Fruit fly (Drosophila melanogaster) whole organism, embryonic: ENCODE results near the gene Pex14.
A peak's percentile ranks its signal among the peaks of the same experiment; 100 is the strongest.

Experiments used
- C15 ChIP-seq: fragments of 200-800 bp; sonication (Bioruptor generic); IDR thresholded peaks from 3 replicates; pipeline ENCODE4 v1.3.6; 2022; ENCODE audit warnings: missing biosample characterization, missing genetic modification characterization
- CG10274 ChIP-seq: fragments of 200-800 bp; sonication (Bioruptor generic); optimal IDR thresholded peaks from 3 replicates; lab custom pipeline; 2017; ENCODE audit warnings: missing biosample characterization, mild to moderate bottlenecking, missing genetic modification characterization
- CG10366 ChIP-seq: fragments of 200-800 bp; sonication (Bioruptor generic); IDR thresholded peaks from 2 replicates; pipeline ENCODE4 v1.3.6; 2022; ENCODE audit warnings: missing biosample characterization, missing genetic modification characterization
- CG10959 ChIP-seq: fragments of 200-800 bp; sonication (Bioruptor generic); IDR thresholded peaks from 2 replicates; pipeline ENCODE4 v1.3.6; 2022; ENCODE audit warnings: missing biosample characterization, missing genetic modification characterization
- CG11398 ChIP-seq: fragments of 200-800 bp; sonication (Bioruptor generic); optimal IDR thresholded peaks from 2 replicates; lab custom pipeline; 2016; ENCODE audit warnings: missing biosample characterization, missing genetic modification characterization
- CG11560 ChIP-seq: fragments of 200-800 bp; sonication (Bioruptor generic); IDR thresholded peaks from 3 replicates; pipeline ENCODE4 v1.3.6; 2022; ENCODE audit warnings: missing biosample characterization, missing genetic modification characterization
- CG12104 ChIP-seq: fragments of 200-800 bp; sonication (Bioruptor generic); optimal IDR thresholded peaks from 3 replicates; lab custom pipeline; 2016; ENCODE audit warnings: missing biosample characterization, missing genetic modification characterization
- CG12236 ChIP-seq: fragments of 200-800 bp; sonication (Bioruptor generic); optimal IDR thresholded peaks from 2 replicates; lab custom pipeline; 2016; ENCODE audit warnings: missing biosample characterization, missing genetic modification characterization
- CG13123 ChIP-seq: fragments of 200-800 bp; sonication (Bioruptor generic); optimal IDR thresholded peaks from 2 replicates; lab custom pipeline; 2016; ENCODE audit warnings: missing biosample characterization, missing genetic modification characterization
- CG14667 ChIP-seq: fragments of 200-800 bp; sonication (Bioruptor generic); IDR thresholded peaks from 2 replicates; pipeline ENCODE4 v1.3.6; 2022; ENCODE audit warnings: missing biosample characterization, missing genetic modification characterization
- CG1647 ChIP-seq: fragments of 200-800 bp; sonication (Bioruptor generic); optimal IDR thresholded peaks from 3 replicates; lab custom pipeline; 2016; ENCODE audit warnings: missing biosample characterization, missing genetic modification characterization
- CG17186 ChIP-seq: fragments of 200-800 bp; sonication (Bioruptor generic); optimal IDR thresholded peaks from 3 replicates; lab custom pipeline; 2017; ENCODE audit warnings: missing biosample characterization, missing genetic modification reagents, missing genetic modification characterization
- CG17385 ChIP-seq: fragments of 200-800 bp; sonication (Bioruptor generic); optimal IDR thresholded peaks from 3 replicates; lab custom pipeline; 2018; ENCODE audit warnings: missing biosample characterization, mild to moderate bottlenecking, missing genetic modification characterization
- CG17829 ChIP-seq: fragments of 200-800 bp; optimal IDR thresholded peaks from 2 replicates; lab custom pipeline; 2019; ENCODE audit warnings: missing biosample characterization, mild to moderate bottlenecking, missing genetic modification characterization, moderate library complexity
- CG30431 ChIP-seq: fragments of 200-800 bp; sonication (Bioruptor generic); optimal IDR thresholded peaks from 2 replicates; lab custom pipeline; 2017; ENCODE audit warnings: missing biosample characterization, missing genetic modification characterization
- CG43689 ChIP-seq: fragments of 200-800 bp; sonication (Bioruptor generic); IDR thresholded peaks from 2 replicates; pipeline ENCODE4 v1.3.6; 2022; ENCODE audit warnings: missing biosample characterization, missing genetic modification characterization
- CG4707 ChIP-seq: fragments of 200-800 bp; sonication (Bioruptor generic); optimal IDR thresholded peaks from 2 replicates; lab custom pipeline; 2018; ENCODE audit warnings: missing biosample characterization, mild to moderate bottlenecking, missing genetic modification characterization, moderate library complexity
- CG6654 ChIP-seq: fragments of 200-800 bp; sonication (Bioruptor generic); optimal IDR thresholded peaks from 2 replicates; lab custom pipeline; 2017; ENCODE audit warnings: missing biosample characterization, mild to moderate bottlenecking, missing genetic modification characterization
- CG8281 ChIP-seq: fragments of 200-800 bp; sonication (Bioruptor generic); optimal IDR thresholded peaks from 2 replicates; lab custom pipeline; 2018; ENCODE audit warnings: missing biosample characterization, mild to moderate bottlenecking, missing genetic modification characterization, moderate library complexity
- CG8478 ChIP-seq: fragments of >200 bp; optimal IDR thresholded peaks from 2 replicates; lab custom pipeline; 2018
- CTCF ChIP-seq: fragments of 200-800 bp; sonication (Bioruptor generic); optimal IDR thresholded peaks from 2 replicates; lab custom pipeline; 2017; ENCODE audit warnings: missing biosample characterization, mild to moderate bottlenecking, missing genetic modification characterization, moderate library complexity
- D19B ChIP-seq: fragments of 200-800 bp; sonication (Bioruptor generic); optimal IDR thresholded peaks from 2 replicates; lab custom pipeline; 2017; ENCODE audit warnings: missing biosample characterization, mild to moderate bottlenecking, missing genetic modification characterization
- Dfd ChIP-seq, 2 experiments: fragments of >200 bp; optimal IDR thresholded peaks; 2 replicates each; lab custom pipeline; 2017; ENCODE audit warnings: missing biosample characterization in 2 of 2, missing genetic modification characterization in 2 of 2
- ERR ChIP-seq: fragments of 200-800 bp; sonication (Bioruptor generic); optimal IDR thresholded peaks from 2 replicates; lab custom pipeline; 2016; ENCODE audit warnings: missing biosample characterization, missing genetic modification characterization
- Elba2 ChIP-seq: fragments of 200-800 bp; sonication (Bioruptor generic); optimal IDR thresholded peaks from 3 replicates; lab custom pipeline; 2016; ENCODE audit warnings: missing biosample characterization, missing genetic modification characterization
- Gsc ChIP-seq: fragments of 200-800 bp; sonication (Bioruptor generic); IDR thresholded peaks from 2 replicates; pipeline ENCODE4 v1.3.6; 2022; ENCODE audit warnings: missing biosample characterization, missing genetic modification characterization
- Gug ChIP-seq: fragments of 200-800 bp; sonication (Bioruptor generic); IDR thresholded peaks from 4 replicates; pipeline ENCODE4 v1.3.6; 2022; ENCODE audit warnings: missing biosample characterization, missing genetic modification characterization
- HLHmδ ChIP-seq: fragments of 200-800 bp; sonication (Bioruptor generic); optimal IDR thresholded peaks from 2 replicates; lab custom pipeline; 2018; ENCODE audit warnings: missing biosample characterization, mild to moderate bottlenecking, missing genetic modification characterization, moderate library complexity
- Nf-YC ChIP-seq: fragments of 200-800 bp; optimal IDR thresholded peaks from 3 replicates; lab custom pipeline; 2019; ENCODE audit warnings: missing biosample characterization, mild to moderate bottlenecking, missing genetic modification characterization, moderate library complexity
- Sry-δ ChIP-seq: fragments of 200-800 bp; sonication (Bioruptor generic); optimal IDR thresholded peaks from 2 replicates; lab custom pipeline; 2016; ENCODE audit warnings: missing biosample characterization, missing genetic modification characterization
- ara ChIP-seq: fragments of 200-800 bp; sonication (Bioruptor generic); IDR thresholded peaks from 2 replicates; pipeline ENCODE4 v1.3.6; 2022; ENCODE audit warnings: missing biosample characterization, missing genetic modification characterization
- bcd ChIP-seq: fragments of 200-800 bp; sonication (Bioruptor generic); optimal IDR thresholded peaks from 2 replicates; lab custom pipeline; 2017; ENCODE audit warnings: missing biosample characterization, mild to moderate bottlenecking, missing genetic modification characterization
- chinmo ChIP-seq: fragments of 200-800 bp; sonication (Bioruptor generic); IDR thresholded peaks from 4 replicates; pipeline ENCODE4 v1.3.6; 2022; ENCODE audit warnings: missing biosample characterization, missing genetic modification characterization; ENCODE audit not compliant: partially characterized antibody
- eyg ChIP-seq: fragments of 200-800 bp; sonication (Bioruptor generic); optimal IDR thresholded peaks from 3 replicates; lab custom pipeline; 2016; ENCODE audit warnings: missing biosample characterization, missing genetic modification characterization
- ftz-f1 ChIP-seq: fragments of 200-800 bp; sonication (Bioruptor generic); optimal IDR thresholded peaks from 2 replicates; lab custom pipeline; 2016; ENCODE audit warnings: missing biosample characterization, missing genetic modification characterization
- gcm2 ChIP-seq: fragments of 200-800 bp; sonication (Bioruptor generic); optimal IDR thresholded peaks from 2 replicates; lab custom pipeline; 2016; ENCODE audit warnings: missing biosample characterization, missing genetic modification characterization
- gfzf ChIP-seq: fragments of 200-800 bp; sonication (Bioruptor generic); optimal IDR thresholded peaks from 2 replicates; lab custom pipeline; 2016; ENCODE audit warnings: missing biosample characterization, mild to moderate bottlenecking, missing genetic modification characterization, moderate library complexity
- gsb ChIP-seq: fragments of 200-800 bp; sonication (Bioruptor generic); IDR thresholded peaks from 2 replicates; pipeline ENCODE4 v1.3.6; 2022; ENCODE audit warnings: missing biosample characterization, missing genetic modification characterization
- h ChIP-seq: fragments of >200 bp; optimal IDR thresholded peaks from 2 replicates; lab custom pipeline; 2017
- kah ChIP-seq: fragments of 200-800 bp; sonication (Bioruptor generic); optimal IDR thresholded peaks from 2 replicates; lab custom pipeline; 2018; ENCODE audit warnings: missing biosample characterization, mild to moderate bottlenecking, missing genetic modification characterization
- kni ChIP-seq: fragments of 200-800 bp; sonication (Bioruptor generic); optimal IDR thresholded peaks from 3 replicates; lab custom pipeline; 2017; ENCODE audit warnings: mild to moderate bottlenecking, missing biosample characterization, missing genetic modification reagents, missing genetic modification characterization
- lmd ChIP-seq: fragments of 200-800 bp; sonication (Bioruptor generic); IDR thresholded peaks from 2 replicates; pipeline ENCODE4 v1.3.6; 2022; ENCODE audit warnings: missing biosample characterization, missing genetic modification characterization
- lola ChIP-seq, 3 experiments: fragments of >200 bp in 2 of 3; fragments of 200-800 bp in 1 of 3; sonication (Bioruptor generic) in 1 of 3; optimal IDR thresholded peaks; 2 replicates each; lab custom pipeline; 2017 to 2019; ENCODE audit warnings: missing biosample characterization in 3 of 3, missing genetic modification characterization in 3 of 3, mild to moderate bottlenecking in 1 of 3, moderate library complexity in 1 of 3
- oc ChIP-seq: fragments of 200-800 bp; sonication (Bioruptor generic); optimal IDR thresholded peaks from 2 replicates; lab custom pipeline; 2018; ENCODE audit warnings: missing biosample characterization, mild to moderate bottlenecking, missing genetic modification characterization, moderate library complexity
- onecut ChIP-seq: fragments of 200-800 bp; sonication (Bioruptor generic); IDR thresholded peaks from 2 replicates; pipeline ENCODE4 v1.3.6; 2022; ENCODE audit warnings: missing biosample characterization, missing genetic modification characterization
- run ChIP-seq: fragments of 200-800 bp; sonication (Bioruptor generic); optimal IDR thresholded peaks from 3 replicates; lab custom pipeline; 2018; ENCODE audit warnings: missing biosample characterization, mild to moderate bottlenecking, missing genetic modification characterization
- sc ChIP-seq, 3 experiments: fragments of >200 bp in 2 of 3; fragments of 200-800 bp in 1 of 3; sonication (Bioruptor generic) in 1 of 3; optimal IDR thresholded peaks; 2 replicates in 2 of 3; 3 replicates in 1 of 3; lab custom pipeline; 2017; ENCODE audit warnings: mild to moderate bottlenecking in 1 of 3, missing biosample characterization in 1 of 3, missing genetic modification characterization in 1 of 3, missing genetic modification reagents in 1 of 3
- schlank ChIP-seq: fragments of 200-800 bp; sonication (Bioruptor generic); optimal IDR thresholded peaks from 2 replicates; lab custom pipeline; 2018; ENCODE audit warnings: missing biosample characterization, mild to moderate bottlenecking, missing genetic modification characterization
- slou ChIP-seq: fragments of 200-800 bp; sonication (Bioruptor generic); optimal IDR thresholded peaks from 3 replicates; lab custom pipeline; 2016; ENCODE audit warnings: missing biosample characterization, missing genetic modification characterization
- so ChIP-seq: fragments of 200-800 bp; sonication (Bioruptor generic); IDR thresholded peaks from 3 replicates; pipeline ENCODE4 v1.3.6; 2022; ENCODE audit warnings: missing biosample characterization, missing genetic modification characterization
- vvl ChIP-seq: fragments of 200-800 bp; sonication (Bioruptor generic); IDR thresholded peaks from 2 replicates; pipeline ENCODE4 v1.3.6; 2022; ENCODE audit warnings: missing biosample characterization, missing genetic modification characterization
- zfh2 ChIP-seq: fragments of 200-800 bp; sonication (Bioruptor generic); optimal IDR thresholded peaks from 2 replicates; lab custom pipeline; 2016; ENCODE audit warnings: missing biosample characterization, missing genetic modification characterization

The Pex14 gene

DNA sequence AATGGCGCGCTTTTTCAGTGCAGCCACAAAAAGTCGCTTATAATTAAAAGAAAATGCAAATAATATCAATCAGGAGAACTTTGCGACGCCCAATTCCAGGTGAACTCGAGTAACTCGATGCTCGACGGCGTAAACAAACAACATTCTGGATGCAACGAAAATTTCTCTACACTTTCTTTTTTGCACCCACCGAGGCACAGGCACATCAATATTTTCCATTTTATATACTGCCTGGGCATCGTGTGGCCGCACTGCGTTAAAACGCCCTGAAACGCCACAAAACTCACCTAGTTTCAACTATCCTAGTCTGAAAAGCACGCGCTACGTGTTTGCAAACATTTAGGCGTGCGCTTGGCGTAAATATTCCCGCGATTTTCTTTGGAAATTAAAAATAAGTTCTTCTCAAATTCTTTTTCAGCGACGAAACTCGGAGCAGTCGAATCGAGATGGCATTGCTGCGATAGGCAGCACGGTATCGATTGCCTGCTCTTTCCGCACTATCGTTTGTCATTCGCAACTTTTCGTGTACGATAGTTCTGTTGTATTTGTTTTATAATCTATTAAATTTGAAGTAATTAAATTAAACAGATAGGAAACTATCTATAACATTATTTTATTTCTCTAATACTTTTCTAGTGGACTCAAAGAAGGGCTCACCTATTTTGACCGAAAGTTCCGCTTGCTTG, 7.3 kb downstream of the Pex14 start, which contains the start of gene Pcif1 (continued):
- no peak for TF ChIP-seq Elba2 (GFP tag; lab: Kevin White, UChicago)
- peak; percentile 100 for TF ChIP-seq chinmo (GFP tag; lab: Robert Waterston, UW)
- no peak for TF ChIP-seq CG10274 (GFP tag; lab: Kevin White, UChicago)
- peak; percentile 3 for TF ChIP-seq Nf-YC (tag; lab: Kevin White, UChicago)
- no peak for TF ChIP-seq eyg (GFP tag; lab: Kevin White, UChicago)
- no peak for TF ChIP-seq gcm2
- no peak for TF ChIP-seq CG30431 (GFP tag; lab: Kevin White, UChicago)
- TF ChIP-seq run (tag; lab: Kevin White, UChicago) = no peak
- peak; percentile 95 for TF ChIP-seq Sry-δ (GFP tag; lab: Kevin White, UChicago)
- TF ChIP-seq Gug = peak; percentile 63; the same call in 2 of the 4 replicates
- TF ChIP-seq D19B = no peak
- peak; percentile 20; the same call in 1 of the 2 replicates for TF ChIP-seq vvl (GFP tag; lab: Robert Waterston, UW)
- TF ChIP-seq CG8478 (lab: Kevin White, UChicago) = no peak
- TF ChIP-seq zfh2 = no peak
- no peak for TF ChIP-seq ERR (GFP tag; lab: Kevin White, UChicago)
- no peak for TF ChIP-seq CG11560
- TF ChIP-seq slou (GFP tag; lab: Kevin White, UChicago) = no peak
- no peak for TF ChIP-seq CG12236 (GFP tag; lab: Kevin White, UChicago)
- no peak for TF ChIP-seq CG4707 (GFP tag; lab: Kevin White, UChicago)
- TF ChIP-seq CG10959 (GFP tag; lab: Robert Waterston, UW) = no peak
- TF ChIP-seq kah (GFP tag; lab: Kevin White, UChicago) = peak; percentile 1
- no peak for TF ChIP-seq CG6654 (GFP tag; lab: Kevin White, UChicago)
- no peak for TF ChIP-seq so (GFP tag; lab: Robert Waterston, UW)
- TF ChIP-seq oc = no peak
- TF ChIP-seq Dfd (GFP tag; optimal IDR thresholded peaks at IDR 0.05; lab: Kevin White, UChicago) = no peak
- TF ChIP-seq ara (GFP tag; lab: Robert Waterston, UW) = no peak
- no peak for TF ChIP-seq CG12104 (GFP tag; lab: Kevin White, UChicago)
- TF ChIP-seq Gsc (GFP tag; lab: Robert Waterston, UW) = no peak
- no peak for TF ChIP-seq CG10366 (GFP tag; lab: Robert Waterston, UW)
- TF ChIP-seq onecut (GFP tag; lab: Robert Waterston, UW) = peak; percentile 15; the same call in 1 of the 2 replicates
- peak; percentile 1 for TF ChIP-seq schlank
- peak; percentile 42 for TF ChIP-seq HLHmδ (GFP tag; lab: Kevin White, UChicago)
- TF ChIP-seq gsb (GFP tag; lab: Robert Waterston, UW) = no peak
- TF ChIP-seq bcd = no peak
- TF ChIP-seq CG17829 = peak; percentile 64
- no peak for TF ChIP-seq CG8281 (tag; lab: Kevin White, UChicago)
- TF ChIP-seq CG17385 (GFP tag; lab: Kevin White, UChicago) = no peak
- no peak for TF ChIP-seq CG13123 (GFP tag; lab: Kevin White, UChicago)
- no peak for TF ChIP-seq ftz-f1 (GFP tag; lab: Kevin White, UChicago)
- no peak for TF ChIP-seq C15 (GFP tag; lab: Robert Waterston, UW)
- no peak for TF ChIP-seq CG43689 (GFP tag; lab: Robert Waterston, UW)
- no peak for TF ChIP-seq CG11398 (GFP tag; lab: Kevin White, UChicago)
- no peak for TF ChIP-seq sc (optimal IDR thresholded peaks at IDR 0.05; lab: Kevin White, UChicago)
- no peak for TF ChIP-seq sc (GFP tag; optimal IDR thresholded peaks at IDR 0.05; lab: Kevin White, UChicago)
- peak; percentile 31 for TF ChIP-seq CTCF (GFP tag; lab: Kevin White, UChicago)
- TF ChIP-seq CG17186 (GFP tag; lab: Kevin White, UChicago) = peak; percentile 72
- TF ChIP-seq gfzf (GFP tag; lab: Kevin White, UChicago) = peak; percentile 23
- no peak for TF ChIP-seq lmd (GFP tag; lab: Robert Waterston, UW)
- no peak for TF ChIP-seq lola (GFP tag; optimal IDR thresholded peaks at IDR 0.05; lab: Kevin White, UChicago)
- no peak for TF ChIP-seq CG14667
- TF ChIP-seq h = no peak
- no peak for TF ChIP-seq CG1647 (GFP tag; lab: Kevin White, UChicago)
- TF ChIP-seq kni = no peak
